Fruit fly (Drosophila melanogaster) whole organism, embryonic: ENCODE data around the gene Grip128.
A peak's percentile ranks its signal among the peaks of the same experiment; 100 is the strongest.

Experiments
- Blimp-1 ChIP-seq: fragments of 200-800 bp; sonication (Bioruptor generic); optimal IDR thresholded peaks from 3 replicates; lab custom pipeline; 2018; ENCODE audit warnings: missing biosample characterization, missing genetic modification characterization, mild to moderate bottlenecking, moderate library complexity, missing genetic modification reagents
- Bteb2 ChIP-seq: fragments of 200-800 bp; sonication (Bioruptor generic); optimal IDR thresholded peaks from 2 replicates; lab custom pipeline; 2016; ENCODE audit warnings: missing biosample characterization, missing genetic modification characterization
- CG10543 ChIP-seq: fragments of 200-800 bp; sonication (Bioruptor generic); optimal IDR thresholded peaks from 3 replicates; lab custom pipeline; 2017; ENCODE audit warnings: missing biosample characterization, mild to moderate bottlenecking, missing genetic modification characterization, moderate library complexity
- CG12219 ChIP-seq: fragments of 200-800 bp; sonication (Bioruptor generic); optimal IDR thresholded peaks from 3 replicates; lab custom pipeline; 2018; ENCODE audit warnings: missing biosample characterization, mild to moderate bottlenecking, missing genetic modification characterization
- CG12391 ChIP-seq: fragments of 200-800 bp; sonication (Bioruptor generic); optimal IDR thresholded peaks from 3 replicates; lab custom pipeline; 2018; ENCODE audit warnings: missing biosample characterization, mild to moderate bottlenecking, missing genetic modification characterization, moderate library complexity
- CG13296 ChIP-seq: fragments of 200-800 bp; sonication (Bioruptor generic); optimal IDR thresholded peaks from 3 replicates; lab custom pipeline; 2018; ENCODE audit warnings: missing biosample characterization, mild to moderate bottlenecking, missing genetic modification characterization
- CG1603 ChIP-seq: fragments of 200-800 bp; sonication (Bioruptor generic); optimal IDR thresholded peaks from 2 replicates; lab custom pipeline; 2019; ENCODE audit warnings: missing biosample characterization, mild to moderate bottlenecking, missing genetic modification characterization, moderate library complexity
- CG18476 ChIP-seq: fragments of 200-800 bp; sonication (Bioruptor generic); optimal IDR thresholded peaks from 2 replicates; lab custom pipeline; 2016; ENCODE audit warnings: missing biosample characterization, mild to moderate bottlenecking, missing genetic modification characterization
- CG18599 ChIP-seq: fragments of 200-800 bp; sonication (Bioruptor generic); optimal IDR thresholded peaks from 3 replicates; lab custom pipeline; 2017; ENCODE audit warnings: missing biosample characterization, missing genetic modification characterization, mild to moderate bottlenecking, moderate library complexity, missing genetic modification reagents
- CG31388 ChIP-seq: fragments of 200-800 bp; sonication (Bioruptor generic); optimal IDR thresholded peaks from 2 replicates; lab custom pipeline; 2016; ENCODE audit warnings: missing biosample characterization, missing genetic modification characterization
- CG33557 ChIP-seq: fragments of 200-800 bp; sonication (Bioruptor generic); optimal IDR thresholded peaks from 2 replicates; lab custom pipeline; 2019; ENCODE audit warnings: missing biosample characterization, mild to moderate bottlenecking, missing genetic modification characterization, moderate library complexity
- CG43689 ChIP-seq: fragments of 200-800 bp; sonication (Bioruptor generic); IDR thresholded peaks from 2 replicates; pipeline ENCODE4 v1.3.6; 2022; ENCODE audit warnings: missing biosample characterization, missing genetic modification characterization
- CG7963 ChIP-seq: fragments of 200-800 bp; sonication (Bioruptor generic); IDR thresholded peaks from 3 replicates; pipeline ENCODE4 v1.3.6; 2022; ENCODE audit warnings: missing biosample characterization, missing genetic modification characterization; ENCODE audit not compliant: partially characterized antibody
- CG8388 ChIP-seq: fragments of 200-800 bp; sonication (Bioruptor generic); optimal IDR thresholded peaks from 2 replicates; lab custom pipeline; 2019; ENCODE audit warnings: missing biosample characterization, mild to moderate bottlenecking, missing genetic modification characterization, moderate library complexity
- CG9437 ChIP-seq: fragments of 200-800 bp; sonication (Bioruptor generic); optimal IDR thresholded peaks from 2 replicates; lab custom pipeline; 2018; ENCODE audit warnings: missing biosample characterization, mild to moderate bottlenecking, missing genetic modification characterization
- CoRest ChIP-seq: fragments of 200-800 bp; sonication (Bioruptor generic); optimal IDR thresholded peaks from 3 replicates; lab custom pipeline; 2018; ENCODE audit warnings: missing biosample characterization, mild to moderate bottlenecking, missing genetic modification characterization, moderate library complexity
- Dfd ChIP-seq, 2 experiments: fragments of >200 bp; optimal IDR thresholded peaks; 2 replicates each; lab custom pipeline; 2017; ENCODE audit warnings: missing biosample characterization in 2 of 2, missing genetic modification characterization in 2 of 2
- Dref ChIP-seq: fragments of 200-800 bp; sonication (Bioruptor generic); IDR thresholded peaks from 2 replicates; pipeline ENCODE4 v1.3.6; 2022; ENCODE audit warnings: missing biosample characterization, missing genetic modification characterization
- Fer2 ChIP-seq: fragments of 200-800 bp; sonication (Bioruptor generic); optimal IDR thresholded peaks from 2 replicates; lab custom pipeline; 2018; ENCODE audit warnings: missing biosample characterization, mild to moderate bottlenecking, missing genetic modification characterization, moderate library complexity
- Hr39 ChIP-seq: fragments of >200 bp; optimal IDR thresholded peaks from 2 replicates; lab custom pipeline; 2017
- MBD-R2 ChIP-seq: fragments of 200-800 bp; sonication (Bioruptor generic); IDR thresholded peaks from 2 replicates; pipeline ENCODE4 v1.3.6; 2022; ENCODE audit warnings: missing biosample characterization, missing genetic modification characterization
- Med ChIP-seq: fragments of 200-800 bp; sonication (Bioruptor generic); peaks from one replicate; lab custom pipeline; 2016; ENCODE audit warnings: missing biosample characterization, missing genetic modification characterization, mild to moderate bottlenecking, inconsistent platforms, moderate library complexity
- NC2α ChIP-seq: fragments of 200-800 bp; sonication (Bioruptor generic); optimal IDR thresholded peaks from 2 replicates; lab custom pipeline; 2016; ENCODE audit warnings: missing biosample characterization, missing genetic modification characterization
- NK7.1 ChIP-seq: fragments of 200-800 bp; sonication (Bioruptor generic); optimal IDR thresholded peaks from 3 replicates; lab custom pipeline; 2016; ENCODE audit warnings: missing biosample characterization, missing genetic modification characterization
- NfI ChIP-seq: fragments of 200-800 bp; sonication (Bioruptor generic); optimal IDR thresholded peaks from 3 replicates; lab custom pipeline; 2018; ENCODE audit warnings: missing biosample characterization, mild to moderate bottlenecking, missing genetic modification characterization, moderate library complexity
- Oaz ChIP-seq: fragments of 200-800 bp; sonication (Bioruptor generic); IDR thresholded peaks from 2 replicates; pipeline ENCODE4 v1.3.6; 2022; ENCODE audit warnings: missing biosample characterization, missing genetic modification characterization
- Opbp ChIP-seq: fragments of 200-800 bp; sonication (Bioruptor generic); IDR thresholded peaks from 3 replicates; pipeline ENCODE4 v1.3.6; 2022; ENCODE audit warnings: missing biosample characterization, missing genetic modification characterization; ENCODE audit not compliant: partially characterized antibody
- Poxn ChIP-seq: fragments of 200-800 bp; sonication (Bioruptor generic); IDR thresholded peaks from 2 replicates; pipeline ENCODE4 v1.3.6; 2022; ENCODE audit warnings: missing biosample characterization, missing genetic modification characterization
- Sin3A ChIP-seq: fragments of >200 bp; optimal IDR thresholded peaks from 2 replicates; lab custom pipeline; 2018
- abd-A ChIP-seq: fragments of 200-800 bp; sonication (Bioruptor generic); optimal IDR thresholded peaks from 3 replicates; lab custom pipeline; 2019; ENCODE audit warnings: missing biosample characterization, mild to moderate bottlenecking, missing genetic modification characterization, moderate library complexity
- amos ChIP-seq: fragments of 200-800 bp; sonication (Bioruptor generic); IDR thresholded peaks from 2 replicates; pipeline ENCODE4 v1.3.6; 2022; ENCODE audit warnings: missing biosample characterization, missing genetic modification characterization; ENCODE audit not compliant: partially characterized antibody
- ato ChIP-seq: fragments of 200-800 bp; sonication (Bioruptor generic); IDR thresholded peaks from 2 replicates; pipeline ENCODE4 v1.3.6; 2022; ENCODE audit warnings: missing biosample characterization, missing genetic modification characterization; ENCODE audit not compliant: partially characterized antibody
- bcd ChIP-seq: fragments of 200-800 bp; sonication (Bioruptor generic); optimal IDR thresholded peaks from 2 replicates; lab custom pipeline; 2017; ENCODE audit warnings: missing biosample characterization, mild to moderate bottlenecking, missing genetic modification characterization
- danr ChIP-seq: fragments of 200-800 bp; sonication (Bioruptor generic); IDR thresholded peaks from 2 replicates; pipeline ENCODE4 v1.3.6; 2022; ENCODE audit warnings: missing biosample characterization, missing genetic modification characterization
- gro ChIP-seq: fragments of 200-800 bp; sonication (Bioruptor generic); optimal IDR thresholded peaks from 2 replicates; lab custom pipeline; 2016; ENCODE audit warnings: missing biosample characterization, missing genetic modification characterization
- gsb-n ChIP-seq: fragments of 200-800 bp; sonication (Bioruptor generic); optimal IDR thresholded peaks from 3 replicates; lab custom pipeline; 2018; ENCODE audit warnings: missing biosample characterization, mild to moderate bottlenecking, missing genetic modification characterization
- hth ChIP-seq: fragments of >200 bp; optimal IDR thresholded peaks from 2 replicates; lab custom pipeline; 2017; ENCODE audit warnings: inconsistent platforms
- kah ChIP-seq: fragments of 200-800 bp; sonication (Bioruptor generic); optimal IDR thresholded peaks from 2 replicates; lab custom pipeline; 2018; ENCODE audit warnings: missing biosample characterization, mild to moderate bottlenecking, missing genetic modification characterization
- mam ChIP-seq: fragments of 200-800 bp; sonication (Bioruptor generic); optimal IDR thresholded peaks from 3 replicates; lab custom pipeline; 2016; ENCODE audit warnings: missing biosample characterization, missing genetic modification characterization
- p53 ChIP-seq: fragments of 200-800 bp; sonication (Bioruptor generic); optimal IDR thresholded peaks from 2 replicates; lab custom pipeline; 2016; ENCODE audit warnings: missing biosample characterization, missing genetic modification characterization
- pho ChIP-seq: fragments of 200-800 bp; sonication (Bioruptor generic); optimal IDR thresholded peaks from 2 replicates; lab custom pipeline; 2016; ENCODE audit warnings: missing biosample characterization, missing genetic modification characterization
- prd ChIP-seq, 3 experiments: fragments of >200 bp in 2 of 3; fragments of 200-800 bp in 1 of 3; sonication (Bioruptor generic) in 1 of 3; optimal IDR thresholded peaks in 2 of 3; IDR thresholded peaks in 1 of 3; 2 replicates in 2 of 3; 3 replicates in 1 of 3; pipeline versions ENCODE4 v1.3.6 to Lab custom; 2017 to 2022; ENCODE audit warnings: missing biosample characterization in 1 of 3, missing genetic modification characterization in 1 of 3
- so ChIP-seq: fragments of 200-800 bp; sonication (Bioruptor generic); IDR thresholded peaks from 3 replicates; pipeline ENCODE4 v1.3.6; 2022; ENCODE audit warnings: missing biosample characterization, missing genetic modification characterization
- sr ChIP-seq: fragments of 200-800 bp; sonication (Bioruptor generic); IDR thresholded peaks from 3 replicates; pipeline ENCODE4 v1.3.6; 2022; ENCODE audit warnings: missing biosample characterization, missing genetic modification characterization
- tgo ChIP-seq: fragments of 200-800 bp; sonication (Bioruptor generic); IDR thresholded peaks from 3 replicates; pipeline ENCODE4 v1.3.6; 2022; ENCODE audit warnings: missing biosample characterization, missing genetic modification characterization
- tll ChIP-seq, 2 experiments: fragments of 200-800 bp in 1 of 2; fragments of >200 bp in 1 of 2; sonication (Bioruptor generic) in 1 of 2; optimal IDR thresholded peaks; 2 replicates each; lab custom pipeline; 2017 to 2019; ENCODE audit warnings: missing biosample characterization in 2 of 2, missing genetic modification characterization in 2 of 2, mild to moderate bottlenecking in 1 of 2, moderate library complexity in 1 of 2
- ttk ChIP-seq: fragments of 200-800 bp; sonication (Bioruptor generic); IDR thresholded peaks from 2 replicates; pipeline ENCODE4 v2.1.2; 2022; ENCODE audit warnings: missing biosample characterization, missing genetic modification characterization
- zfh1 ChIP-seq: fragments of 200-800 bp; sonication (Bioruptor generic); IDR thresholded peaks from 3 replicates; pipeline ENCODE4 v1.3.6; 2022; ENCODE audit warnings: missing biosample characterization, missing genetic modification characterization

Grip128 gene

DNA sequence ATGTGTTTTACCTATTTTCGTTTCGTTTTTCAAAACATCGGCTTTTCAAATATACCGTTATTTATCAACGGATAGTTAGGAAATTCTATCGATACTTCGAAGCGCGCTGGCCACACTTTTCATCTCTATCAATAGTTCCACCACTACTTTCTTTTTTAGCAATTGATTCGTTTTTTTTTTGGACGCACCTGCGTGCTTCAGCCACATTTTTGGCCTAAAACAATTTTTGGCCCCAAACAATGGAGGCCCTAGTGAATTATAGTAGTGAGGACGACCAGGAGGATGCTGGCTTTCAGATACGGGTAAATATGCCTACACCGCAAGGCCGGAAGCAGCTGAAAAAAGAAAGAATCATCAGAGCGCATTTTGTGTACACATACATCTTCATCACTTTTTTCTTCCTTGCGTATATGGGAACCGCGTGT lies 10.3 kb upstream of the Grip128 start, which contains the start of gene CG6340 (continued):
- TF ChIP-seq CG8388, result no peak
- TF ChIP-seq NfI (GFP tag; lab: Kevin White, UChicago), result no peak
- no peak for TF ChIP-seq prd (optimal IDR thresholded peaks at IDR 0.05; lab: Kevin White, UChicago)
- no peak for TF ChIP-seq prd (GFP tag; IDR thresholded peaks at IDR 0.05; lab: Robert Waterston, UW)
- TF ChIP-seq CG33557 (GFP tag; lab: Kevin White, UChicago), result no peak
- no peak for TF ChIP-seq CG12391 (tag; lab: Kevin White, UChicago)
- no peak for TF ChIP-seq CG18599 (GFP tag; lab: Kevin White, UChicago)
- TF ChIP-seq CG9437 (GFP tag; lab: Kevin White, UChicago), result no peak
- peak; percentile 8 for TF ChIP-seq gro (GFP tag; lab: Kevin White, UChicago)
- TF ChIP-seq CG1603, result peak; percentile 40
- TF ChIP-seq sr (GFP tag; lab: Robert Waterston, UW), result no peak
- 0 out of 2 replicates have a peak, but pooled peaks have one; percentile 10 for TF ChIP-seq ato (GFP tag; lab: Robert Waterston, UW)
- TF ChIP-seq CG43689 (GFP tag; lab: Robert Waterston, UW), result no peak
- peak; percentile 20 for TF ChIP-seq CoRest (tag; lab: Kevin White, UChicago)
- TF ChIP-seq CG18476 (GFP tag; lab: Kevin White, UChicago), result no peak
- peak; percentile 85 for TF ChIP-seq amos (GFP tag; lab: Robert Waterston, UW)
- no peak for TF ChIP-seq gsb-n (tag; lab: Kevin White, UChicago)
- TF ChIP-seq Blimp-1 (GFP tag; lab: Kevin White, UChicago), result no peak
- TF ChIP-seq CG13296 (GFP tag; lab: Kevin White, UChicago), result no peak
- TF ChIP-seq mam (GFP tag; lab: Kevin White, UChicago), result no peak
- no peak for TF ChIP-seq zfh1 (GFP tag; lab: Robert Waterston, UW)
- TF ChIP-seq, all 482 proteins: peak for 75

DNA sequence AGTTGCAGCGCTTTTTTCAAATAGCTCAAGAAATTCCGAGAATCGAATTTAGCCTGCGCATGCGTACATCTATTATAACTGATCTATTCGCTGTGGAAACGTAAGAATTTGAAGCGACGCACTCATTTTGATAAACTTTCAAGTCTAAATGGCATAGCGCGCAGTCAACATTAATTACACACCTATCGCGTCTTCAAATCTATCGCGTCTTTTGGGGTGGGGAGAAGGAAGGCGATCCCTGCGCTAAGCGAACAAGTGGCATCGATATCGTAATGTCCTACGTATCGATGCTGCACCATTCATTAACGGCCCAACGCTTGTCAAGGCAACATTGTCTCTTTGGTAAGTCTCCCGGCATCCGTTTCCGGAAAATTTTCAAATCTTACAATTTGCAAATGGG lies 3.9 kb upstream of the Grip128 start, which contains the start of gene CG6324:
TSS of gene CG6324 (plus strand) at position 301 of the 400 bp plus-strand sequence.
- TF ChIP-seq danr (GFP tag; lab: Robert Waterston, UW) (0 out of 2 replicates have a peak, but pooled peaks have one; percentile 0), Dref (GFP tag; lab: Robert Waterston, UW) (peak; percentile 26; the same call in 1 of the 2 replicates), amos (GFP tag; lab: Robert Waterston, UW) (peak; percentile 11; the same call in 1 of the 2 replicates), tgo (0 out of 3 replicates have a peak, but pooled peaks have one; percentile 4), Sin3A (lab: Kevin White, UChicago) (peak; percentile 2), Med (GFP tag; lab: Kevin White, UChicago) (peak; percentile 5), CG10543 (GFP tag; lab: Kevin White, UChicago) (no peak), Bteb2 (GFP tag; lab: Kevin White, UChicago) (no peak), tll (GFP tag; optimal IDR thresholded peaks at IDR 0.05; lab: Kevin White, UChicago) (no peak)

DNA sequence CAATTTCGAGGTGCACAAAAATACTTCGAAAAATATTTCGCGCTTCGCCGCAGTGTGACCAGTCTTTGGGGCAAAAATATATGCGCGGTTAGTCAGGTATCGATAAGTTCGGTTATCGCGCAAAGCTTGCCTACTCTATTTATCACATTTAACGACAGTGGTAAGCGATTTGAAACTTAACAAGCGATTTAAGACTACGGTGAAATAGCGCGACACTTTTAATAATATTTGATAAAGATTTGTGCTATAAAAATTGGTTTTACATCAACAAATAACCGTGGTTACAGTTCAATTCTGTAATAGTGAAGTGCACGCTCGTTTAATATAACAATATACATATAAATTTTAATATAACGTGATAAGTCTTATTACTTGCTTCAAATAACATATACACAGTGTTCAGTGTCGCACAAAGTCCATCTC lies 3.5 kb upstream of the Grip128 start, which contains the start of gene mh:
TSS of gene mh (minus strand) at position 34 of the 423 bp plus-strand sequence.
- TF ChIP-seq Poxn (GFP tag; lab: Robert Waterston, UW), result no peak
- no peak for TF ChIP-seq NK7.1 (GFP tag; lab: Kevin White, UChicago)
- TF ChIP-seq so (GFP tag; lab: Robert Waterston, UW), result no peak
- no peak for TF ChIP-seq Dfd (GFP tag; optimal IDR thresholded peaks at IDR 0.05; lab: Kevin White, UChicago)
- TF ChIP-seq Hr39, result no peak
- no peak for TF ChIP-seq CG12219 (GFP tag; lab: Kevin White, UChicago)
- TF ChIP-seq CG7963 (GFP tag; lab: Robert Waterston, UW), result 0 out of 3 replicates have a peak, but pooled peaks have one; percentile 50
- TF ChIP-seq p53, result no peak
- peak; percentile 28 for TF ChIP-seq bcd
- TF ChIP-seq Fer2, result no peak
- TF ChIP-seq NC2α, result no peak
- TF ChIP-seq CG31388 (GFP tag; lab: Kevin White, UChicago), result no peak
- TF ChIP-seq ttk (GFP tag; lab: Robert Waterston, UW), result no peak
- no peak for TF ChIP-seq hth (lab: Kevin White, UChicago)
- no peak for TF ChIP-seq pho (GFP tag; lab: Kevin White, UChicago)
- TF ChIP-seq MBD-R2, result peak; percentile 66
- TF ChIP-seq Opbp, result peak; percentile 78
- no peak for TF ChIP-seq abd-A (tag; lab: Kevin White, UChicago)
- TF ChIP-seq Oaz, result no peak
- no peak for TF ChIP-seq kah (GFP tag; lab: Kevin White, UChicago)
